Worm (Caenorhabditis elegans): ENCODE data around the gene C02B10.3.
A peak's percentile ranks its signal among the peaks of the same experiment; 100 is the strongest.

The C02B10.3 gene

DNA sequence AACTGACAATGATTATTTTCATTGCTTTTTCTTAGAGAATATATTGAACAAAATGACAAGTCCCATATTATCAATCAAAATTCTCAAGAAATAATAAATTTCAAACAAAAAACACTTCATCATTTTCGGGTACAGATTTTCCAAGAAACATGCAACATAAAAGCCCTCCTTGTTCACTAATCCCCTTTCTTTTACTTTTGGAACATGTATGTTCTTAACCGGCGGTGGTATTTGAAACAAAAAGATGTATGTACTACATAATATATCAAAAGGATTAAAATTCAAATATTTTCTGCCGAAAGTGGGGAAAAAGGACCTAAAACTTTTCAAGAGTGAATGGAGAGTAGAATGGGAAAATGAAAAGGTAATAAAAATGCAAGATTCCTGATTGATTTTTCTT lies 48.8 kb downstream of the C02B10.3 start:
- no peak for TF ChIP-seq hmg-1.1 (GFP tag; IDR thresholded peaks at IDR 0.05)
- TF ChIP-seq ceh-44 (GFP tag; IDR thresholded peaks at IDR 0.05) = no peak
- no peak for TF ChIP-seq lin-1 (GFP tag; IDR thresholded peaks at IDR 0.05)
- TF ChIP-seq Y105C5A.15 (GFP tag; IDR thresholded peaks at IDR 0.05) = no peak
- TF ChIP-seq aha-1 (tag) = peak; percentile 35
- no peak for TF ChIP-seq ces-1 (GFP tag; optimal IDR thresholded peaks at IDR 0.05)
- TF ChIP-seq zfp-3 (GFP tag; conservative IDR thresholded peaks at IDR 0.05) = no peak

DNA sequence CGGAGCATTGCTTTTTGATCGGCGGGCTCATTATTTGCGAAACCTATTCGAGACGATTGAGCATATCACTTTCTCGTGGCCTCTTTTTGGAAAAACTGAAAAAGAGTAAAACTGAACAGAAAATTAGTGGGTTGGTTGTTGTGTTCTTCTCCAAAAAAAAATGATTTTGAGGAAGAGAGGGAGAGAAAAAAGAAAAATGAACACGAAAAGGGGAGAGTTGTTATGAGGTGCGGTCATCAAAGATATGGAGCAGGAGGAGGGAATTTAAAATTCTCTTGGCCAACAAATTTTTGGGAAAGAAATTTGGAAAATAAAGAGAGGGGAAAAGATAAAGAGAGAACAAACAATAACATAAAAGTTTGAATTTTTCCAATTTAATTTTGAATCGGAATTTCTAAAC lies 57.7 kb downstream of the C02B10.3 start, which contains the start of gene hot-9:
hot-9 (minus strand) TSS at position 101 of the 400 bp plus-strand sequence.
- no peak for TF ChIP-seq nhr-28 (tag; optimal IDR thresholded peaks at IDR 0.05)
- no peak for TF ChIP-seq ZK337.2 (GFP tag; IDR thresholded peaks at IDR 0.05)
- TF ChIP-seq aly-2 (tag; optimal IDR thresholded peaks at IDR 0.05) = no peak
- TF ChIP-seq spr-1 (tag; optimal IDR thresholded peaks at IDR 0.05) = no peak
- no peak for TF ChIP-seq ceh-44 (GFP tag; IDR thresholded peaks at IDR 0.05)
- no peak for TF ChIP-seq dmd-9 (GFP tag; IDR thresholded peaks at IDR 0.05)
- TF ChIP-seq zip-11 (GFP tag; IDR thresholded peaks at IDR 0.05) = no peak
- no peak for TF ChIP-seq Y48G9A.11 (GFP tag; IDR thresholded peaks at IDR 0.05)
- TF ChIP-seq F26F4.8 (GFP tag; conservative IDR thresholded peaks at IDR 0.05) = no peak
- TF ChIP-seq mdl-1 (tag; optimal IDR thresholded peaks at IDR 0.05) = no peak
- TF ChIP-seq egl-43 (GFP tag; IDR thresholded peaks at IDR 0.05) = no peak
- TF ChIP-seq ceh-20 (GFP tag; IDR thresholded peaks at IDR 0.05) = no peak
- TF ChIP-seq hlh-11 (tag; optimal IDR thresholded peaks at IDR 0.05) = no peak
- TF ChIP-seq Y75B8A.6 (GFP tag; IDR thresholded peaks at IDR 0.05) = no peak
- no peak for TF ChIP-seq F37D6.2 (tag; optimal IDR thresholded peaks at IDR 0.05)
- TF ChIP-seq gei-8 (GFP tag; optimal IDR thresholded peaks at IDR 0.05) = no peak
- TF ChIP-seq mxl-2 (GFP tag; conservative IDR thresholded peaks at IDR 0.05) = no peak
- TF ChIP-seq unc-39 (tag; optimal IDR thresholded peaks at IDR 0.05) = no peak
- no peak for TF ChIP-seq hif-1 (tag; optimal IDR thresholded peaks at IDR 0.05)

Data from whole organism, L4 larva.